Worm (Caenorhabditis elegans) whole organism, L2 larva: ENCODE results near the gene nlp-17.

Source experiments
- F13H6.1 ChIP-seq: sonication (generic microtip); optimal IDR thresholded peaks from 2 replicates; lab custom pipeline; 2016; ENCODE audit warnings: missing genetic modification characterization, missing compliant biosample characterization
- ZK546.5 ChIP-seq: sonication (generic microtip); optimal IDR thresholded peaks from 2 replicates; lab custom pipeline; 2017; ENCODE audit warnings: missing biosample characterization, missing genetic modification characterization
- mab-5 ChIP-seq: fragments of 150-350 bp; optimal IDR thresholded peaks from 2 replicates; lab custom pipeline; 2014; ENCODE audit warnings: missing biosample characterization, missing genetic modification characterization
- nhr-6 ChIP-seq: fragments of 150-350 bp; optimal IDR thresholded peaks from 2 replicates; lab custom pipeline; 2014; ENCODE audit warnings: missing biosample characterization, missing genetic modification characterization
- snpc-4 ChIP-seq: fragments of 150-350 bp; optimal IDR thresholded peaks from 2 replicates; lab custom pipeline; 2014; ENCODE audit warnings: missing biosample characterization, missing genetic modification characterization
- unc-39 ChIP-seq: fragments of 150-350 bp; optimal IDR thresholded peaks from 2 replicates; lab custom pipeline; 2014; ENCODE audit warnings: missing biosample characterization, missing genetic modification characterization

ce11 chrIV:13508924-13509323 lies 3.4 kb upstream of the nlp-17 start, which contains the start of gene afmd-2:
- TF ChIP-seq snpc-4, result no peak
- no peak for TF ChIP-seq mab-5
- no peak for TF ChIP-seq ZK546.5 (tag; lab: Kevin White, UChicago)
- no peak for TF ChIP-seq unc-39 (tag; lab: Kevin White, UChicago)
- no peak for TF ChIP-seq nhr-6 (tag; lab: Kevin White, UChicago)
- no peak for TF ChIP-seq F13H6.1
